1 fruit fly cellular context compared by ENCODE assay signal in the genomic region with DNA sequence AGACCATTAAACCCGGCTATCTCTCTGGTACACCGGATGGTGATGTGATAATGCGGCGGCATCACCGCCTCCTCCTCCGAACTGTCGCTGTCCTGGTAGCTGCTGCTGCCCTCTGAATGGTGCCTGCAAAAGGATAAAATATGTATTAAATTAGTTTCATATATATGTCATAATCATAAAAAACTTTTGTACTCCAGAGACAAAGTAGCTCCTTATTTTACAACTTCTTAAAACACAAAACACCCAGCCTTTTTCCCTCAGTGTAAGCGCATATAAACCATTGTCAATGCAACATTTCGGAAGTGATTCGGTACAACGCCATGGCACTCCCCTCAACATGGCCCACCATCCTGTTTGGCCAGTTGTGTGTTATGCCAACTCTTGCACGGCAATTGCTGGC.
TF ChIP-seq lines count a peak whose summit lies in the region.

No protein-coding gene starts in this region.

TF ChIP-seq in whole organism, prepupa, 60 proteins besides CTCF, POLR2A, EP300 and RAD21 (continued from another document):
- TF ChIP-seq esn (GFP tag; optimal IDR thresholded peaks at IDR 0.05; lab: Kevin White, UChicago) (no peak), Eip93F (GFP tag; optimal IDR thresholded peaks at IDR 0.05; lab: Kevin White, UChicago) (no peak), CG32006 (GFP tag; optimal IDR thresholded peaks at IDR 0.05; lab: Kevin White, UChicago) (peak; percentile 60), svp (GFP tag; lab: Kevin White, UChicago) (no peak), acj6 (GFP tag; optimal IDR thresholded peaks at IDR 0.05; lab: Kevin White, UChicago) (no peak), CG10669 (GFP tag; optimal IDR thresholded peaks at IDR 0.05; lab: Kevin White, UChicago) (no peak), fd85E (GFP tag; optimal IDR thresholded peaks at IDR 0.05; lab: Kevin White, UChicago) (no peak), CG16779 (tag; optimal IDR thresholded peaks at IDR 0.05; lab: Kevin White, UChicago) (no peak), CG6276 (GFP tag; optimal IDR thresholded peaks at IDR 0.05; lab: Kevin White, UChicago) (peak; percentile 70), Ets96B (tag; optimal IDR thresholded peaks at IDR 0.05; lab: Kevin White, UChicago) (no peak), achi (GFP tag; optimal IDR thresholded peaks at IDR 0.05; lab: Kevin White, UChicago) (no peak), Hr38 (GFP tag; optimal IDR thresholded peaks at IDR 0.05; lab: Kevin White, UChicago) (no peak), CG6792 (GFP tag; optimal IDR thresholded peaks at IDR 0.05; lab: Kevin White, UChicago) (no peak), eg (GFP tag; IDR thresholded peaks at IDR 0.05; lab: Robert Waterston, UW) (no peak; the same call in 2 of the 3 replicates), salr (GFP tag; optimal IDR thresholded peaks at IDR 0.05; lab: Kevin White, UChicago) (no peak), net (GFP tag; optimal IDR thresholded peaks at IDR 0.05; lab: Kevin White, UChicago) (no peak), fd59A (GFP tag; optimal IDR thresholded peaks at IDR 0.05; lab: Kevin White, UChicago) (no peak), dac (GFP tag; optimal IDR thresholded peaks at IDR 0.05; lab: Kevin White, UChicago) (peak; percentile 10)
